Worm (Caenorhabditis elegans) whole organism, L4 larva: Measurements from ENCODE around the gene acs-6.
A peak's percentile ranks its signal among the peaks of the same experiment; 100 is the strongest.

Experiments
- F44E2.7 ChIP-seq: fragments of 200-800 bp; sonication (Bioruptor generic); IDR thresholded peaks from 2 replicates; pipeline ENCODE4 v2.1.2; 2022; ENCODE audit warnings: missing genetic modification characterization, missing compliant biosample characterization
- F49E8.2 ChIP-seq: sonication (generic microtip); optimal IDR thresholded peaks from 2 replicates; lab custom pipeline; 2016; ENCODE audit warnings: missing compliant biosample characterization, mild to moderate bottlenecking, missing genetic modification characterization, borderline replicate concordance
- T26A8.4 ChIP-seq: fragments of 200-800 bp; sonication (Bioruptor generic); IDR thresholded peaks from 2 replicates; pipeline ENCODE4 v1.3.6; 2022; ENCODE audit warnings: missing genetic modification characterization, missing compliant biosample characterization
- aha-1 ChIP-seq: fragments of 150-350 bp; peaks from one replicate; lab custom pipeline; 2014; ENCODE audit warnings: missing biosample characterization, missing genetic modification characterization
- aly-2 ChIP-seq: sonication (generic microtip); optimal IDR thresholded peaks from 2 replicates; lab custom pipeline; 2018; ENCODE audit warnings: missing biosample characterization, missing genetic modification characterization
- arid-1 ChIP-seq: fragments of 200-800 bp; sonication (Bioruptor generic); conservative IDR thresholded peaks from 2 replicates; pipeline ENCODE4 v1.3.6; 2022; ENCODE audit warnings: missing genetic modification reagents, missing genetic modification characterization, missing compliant biosample characterization
- ces-1 ChIP-seq: fragments of 150-350 bp; sonication (generic microtip); optimal IDR thresholded peaks from 4 replicates; lab custom pipeline; 2014; ENCODE audit warnings: missing biosample characterization, missing genetic modification reagents, missing genetic modification characterization
- cey-2 ChIP-seq: sonication (generic microtip); optimal IDR thresholded peaks from 3 replicates; lab custom pipeline; 2017; ENCODE audit warnings: missing genetic modification characterization, mild to moderate bottlenecking, missing compliant biosample characterization, antibody characterized with exemption, borderline replicate concordance; ENCODE audit not compliant: insufficient read depth
- daf-16 ChIP-seq, 3 experiments: sonication (generic microtip); optimal IDR thresholded peaks; 2 replicates each; lab custom pipeline; 2016 to 2017; ENCODE audit warnings: missing genetic modification characterization in 3 of 3, missing genetic modification reagents in 3 of 3, mild to moderate bottlenecking in 2 of 3, missing compliant biosample characterization in 2 of 3, missing biosample characterization in 1 of 3, moderate library complexity in 1 of 3
- dmd-6 ChIP-seq: fragments of 200-800 bp; sonication (Bioruptor generic); IDR thresholded peaks from 2 replicates; pipeline ENCODE4 v1.3.6; 2022; ENCODE audit warnings: missing genetic modification reagents, missing genetic modification characterization, missing compliant biosample characterization
- dmd-8 ChIP-seq: fragments of 200-800 bp; sonication (Bioruptor generic); IDR thresholded peaks from 2 replicates; pipeline ENCODE4 v1.3.6; 2022; ENCODE audit warnings: missing genetic modification characterization, missing compliant biosample characterization
- dve-1 ChIP-seq: sonication (generic microtip); optimal IDR thresholded peaks from 2 replicates; lab custom pipeline; 2017; ENCODE audit warnings: antibody characterized with exemption, mild to moderate bottlenecking, missing genetic modification characterization, missing compliant biosample characterization; ENCODE audit not compliant: insufficient read depth
- egl-43 ChIP-seq: fragments of 200-800 bp; sonication (Bioruptor generic); IDR thresholded peaks from 2 replicates; pipeline ENCODE4 v1.3.6; 2022; ENCODE audit warnings: missing genetic modification reagents, missing genetic modification characterization, missing compliant biosample characterization
- gei-8 ChIP-seq: fragments of 200-800 bp; sonication (Bioruptor generic); optimal IDR thresholded peaks from 2 replicates; lab custom pipeline; 2018; ENCODE audit warnings: mild to moderate bottlenecking, missing genetic modification characterization, missing compliant biosample characterization
- hlh-30 ChIP-seq: sonication (generic microtip); optimal IDR thresholded peaks from 2 replicates; lab custom pipeline; 2017; ENCODE audit warnings: antibody characterized with exemption, mild to moderate bottlenecking, missing genetic modification characterization, missing compliant biosample characterization; ENCODE audit not compliant: insufficient read depth
- hmg-1.1 ChIP-seq: fragments of 200-800 bp; sonication (Bioruptor generic); IDR thresholded peaks from 2 replicates; pipeline ENCODE4 v1.3.6; 2022; ENCODE audit warnings: missing genetic modification reagents, missing genetic modification characterization, missing compliant biosample characterization
- lim-7 ChIP-seq: fragments of 200-800 bp; sonication (Bioruptor generic); IDR thresholded peaks from 2 replicates; pipeline ENCODE4 v1.3.6; 2022; ENCODE audit warnings: missing genetic modification characterization, missing compliant biosample characterization
- lin-1 ChIP-seq: fragments of 200-800 bp; sonication (Bioruptor generic); IDR thresholded peaks from 2 replicates; pipeline ENCODE4 v1.3.6; 2022; ENCODE audit warnings: missing genetic modification reagents, missing genetic modification characterization, missing compliant biosample characterization
- lin-15B ChIP-seq: fragments of 150-350 bp; sonication (generic microtip); optimal IDR thresholded peaks from 3 replicates; lab custom pipeline; 2014; ENCODE audit warnings: missing biosample characterization, missing genetic modification characterization
- lin-29 ChIP-seq: fragments of 200-800 bp; sonication (Bioruptor generic); IDR thresholded peaks from 2 replicates; pipeline ENCODE4 v1.3.6; 2022; ENCODE audit warnings: missing genetic modification reagents, missing genetic modification characterization, missing compliant biosample characterization
- lin-38 ChIP-seq: fragments of 200-800 bp; sonication (Bioruptor generic); IDR thresholded peaks from 2 replicates; pipeline ENCODE4 v1.3.6; 2022; ENCODE audit warnings: missing genetic modification reagents, missing genetic modification characterization, missing compliant biosample characterization
- lsy-2 ChIP-seq, 2 experiments: fragments of 150-350 bp in 1 of 2; sonication (generic microtip) in 1 of 2; optimal IDR thresholded peaks; 2 replicates each; lab custom pipeline; 2014 to 2017; ENCODE audit warnings: missing biosample characterization in 2 of 2, missing genetic modification characterization in 2 of 2
- madf-5 ChIP-seq, 2 experiments: fragments of 200-800 bp; sonication (Bioruptor generic); IDR thresholded peaks; 2 replicates each; pipeline ENCODE4 v1.3.6; 2022; ENCODE audit warnings: missing compliant biosample characterization in 2 of 2, missing genetic modification characterization in 2 of 2
- mdl-1 ChIP-seq, 2 experiments: fragments of 150-350 bp in 1 of 2; sonication (generic microtip) in 1 of 2; optimal IDR thresholded peaks; 2 replicates each; lab custom pipeline; 2014 to 2017; ENCODE audit warnings: missing biosample characterization in 2 of 2, missing genetic modification characterization in 2 of 2
- mep-1 ChIP-seq: fragments of 150-350 bp; sonication (generic microtip); optimal IDR thresholded peaks from 3 replicates; lab custom pipeline; 2014; ENCODE audit warnings: missing biosample characterization, missing genetic modification characterization
- nhr-11 ChIP-seq: fragments of 150-350 bp; optimal IDR thresholded peaks from 2 replicates; lab custom pipeline; 2014; ENCODE audit warnings: missing biosample characterization, missing genetic modification characterization
- nhr-25 ChIP-seq: sonication (generic microtip); optimal IDR thresholded peaks from 2 replicates; lab custom pipeline; 2017; ENCODE audit warnings: missing genetic modification characterization, mild to moderate bottlenecking, missing compliant biosample characterization, antibody characterized with exemption, moderate library complexity, borderline replicate concordance; ENCODE audit not compliant: insufficient read depth
- nhr-28 ChIP-seq: fragments of 150-350 bp; optimal IDR thresholded peaks from 2 replicates; lab custom pipeline; 2014; ENCODE audit warnings: missing biosample characterization, missing genetic modification characterization
- nhr-42 ChIP-seq: fragments of 200-800 bp; sonication (Bioruptor generic); IDR thresholded peaks from 2 replicates; pipeline ENCODE4 v1.3.6; 2022; ENCODE audit warnings: missing genetic modification characterization, missing compliant biosample characterization
- php-3 ChIP-seq: fragments of 200-800 bp; sonication (Bioruptor generic); IDR thresholded peaks from 2 replicates; pipeline ENCODE4 v1.3.6; 2022; ENCODE audit warnings: missing genetic modification reagents, missing genetic modification characterization, missing compliant biosample characterization
- pqm-1 ChIP-seq: sonication (generic microtip); optimal IDR thresholded peaks from 2 replicates; lab custom pipeline; 2017; ENCODE audit warnings: missing biosample characterization, missing genetic modification characterization
- rbr-2 ChIP-seq: sonication (generic microtip); optimal IDR thresholded peaks from 2 replicates; lab custom pipeline; 2016; ENCODE audit warnings: missing genotype, missing genetic modification characterization, missing compliant biosample characterization
- sdz-12 ChIP-seq: fragments of 200-800 bp; sonication (Bioruptor generic); optimal IDR thresholded peaks from 2 replicates; lab custom pipeline; 2018; ENCODE audit warnings: mild to moderate bottlenecking, missing genetic modification characterization, missing compliant biosample characterization
- set-16 ChIP-seq: fragments of 200-800 bp; sonication (Bioruptor generic); IDR thresholded peaks from 2 replicates; pipeline ENCODE4 v1.3.6; 2022; ENCODE audit warnings: missing genetic modification reagents, missing genetic modification characterization, missing compliant biosample characterization
- spr-3 ChIP-seq: fragments of 200-800 bp; sonication (Bioruptor generic); optimal IDR thresholded peaks from 2 replicates; lab custom pipeline; 2018; ENCODE audit warnings: mild to moderate bottlenecking, missing genetic modification characterization, missing compliant biosample characterization
- unc-62 ChIP-seq, 3 experiments: fragments of 150-350 bp in 1 of 3; sonication (generic microtip); optimal IDR thresholded peaks in 2 of 3; peaks in 1 of 3; 1 replicate in 1 of 3; 2 replicates in 2 of 3; lab custom pipeline; 2014 to 2017; ENCODE audit warnings: missing biosample characterization in 3 of 3, missing genetic modification characterization in 3 of 3, missing genetic modification reagents in 3 of 3, missing genotype in 1 of 3
- zfp-3 ChIP-seq: fragments of 200-800 bp; sonication (Bioruptor generic); conservative IDR thresholded peaks from 2 replicates; pipeline ENCODE4 v1.3.6; 2022; ENCODE audit warnings: missing genetic modification reagents, missing genetic modification characterization, missing compliant biosample characterization

acs-6 gene

ce11 chrII:7042090-7042489, 19.7 kb upstream of the acs-6 start (continued):
- TF ChIP-seq nhr-42 (peak; percentile 58; the same call in 1 of the 2 replicates), dmd-8 (GFP tag; lab: Robert Waterston, UW) (peak; percentile 96), dmd-6 (GFP tag; lab: Robert Waterston, UW) (peak; percentile 29; the same call in 1 of the 2 replicates), hmg-1.1 (GFP tag; lab: Robert Waterston, UW) (peak; percentile 48; the same call in 1 of the 2 replicates), lin-1 (GFP tag; lab: Robert Waterston, UW) (peak; percentile 58; the same call in 1 of the 2 replicates)

ce11 chrII:7049470-7049869, 12.4 kb upstream of the acs-6 start:
- TF ChIP-seq spr-3 = no peak
- TF ChIP-seq aha-1 (tag; lab: Kevin White, UChicago) = no peak
- no peak for TF ChIP-seq mep-1 (tag; lab: Kevin White, UChicago)
- TF ChIP-seq gei-8 (GFP tag; lab: Kevin White, UChicago) = no peak
- no peak for TF ChIP-seq madf-5 (GFP tag; IDR thresholded peaks at IDR 0.05; lab: Robert Waterston, UW)
- no peak for TF ChIP-seq dmd-8 (GFP tag; lab: Robert Waterston, UW)
- no peak for TF ChIP-seq sdz-12 (GFP tag; lab: Kevin White, UChicago)
- TF ChIP-seq lim-7 (GFP tag; lab: Robert Waterston, UW) = 0 out of 2 replicates have a peak, but pooled peaks have one; percentile 10
- TF ChIP-seq lin-1 (GFP tag; lab: Robert Waterston, UW) = no peak
- TF ChIP-seq nhr-28 (tag; lab: Kevin White, UChicago) = no peak
- peak in 1 of 2 experiments; percentile 19 for TF ChIP-seq unc-62 (GFP tag; optimal IDR thresholded peaks at IDR 0.05 in 1 of 2; lab: Kevin White, UChicago)
- no peak for TF ChIP-seq unc-62 (tag; optimal IDR thresholded peaks at IDR 0.05; lab: Kevin White, UChicago)
- TF ChIP-seq T26A8.4 (GFP tag; lab: Robert Waterston, UW) = no peak
- TF ChIP-seq hlh-30 (tag; lab: Kevin White, UChicago) = no peak
- TF ChIP-seq lsy-2 (tag; optimal IDR thresholded peaks at IDR 0.05; lab: Kevin White, UChicago) = no peak
- TF ChIP-seq lin-15B (tag; lab: Kevin White, UChicago) = no peak
- no peak for TF ChIP-seq nhr-25
- TF ChIP-seq zfp-3 (GFP tag; lab: Robert Waterston, UW) = no peak
- TF ChIP-seq nhr-11 (tag; lab: Kevin White, UChicago) = no peak
- no peak for TF ChIP-seq daf-16 (GFP tag; optimal IDR thresholded peaks at IDR 0.05; lab: Kevin White, UChicago)
- no peak for TF ChIP-seq daf-16 (tag; optimal IDR thresholded peaks at IDR 0.05; lab: Kevin White, UChicago)
- TF ChIP-seq php-3 (GFP tag; lab: Robert Waterston, UW) = no peak
- no peak for TF ChIP-seq mdl-1 (tag; optimal IDR thresholded peaks at IDR 0.05; lab: Kevin White, UChicago)
- TF ChIP-seq set-16 (GFP tag; lab: Robert Waterston, UW) = peak; percentile 78
- no peak for TF ChIP-seq cey-2
- TF ChIP-seq hmg-1.1 (GFP tag; lab: Robert Waterston, UW) = no peak
- peak; percentile 35; the same call in 1 of the 2 replicates for TF ChIP-seq lin-38 (GFP tag; lab: Robert Waterston, UW)
- no peak for TF ChIP-seq F49E8.2 (tag; lab: Kevin White, UChicago)
- no peak for TF ChIP-seq aly-2 (tag; lab: Kevin White, UChicago)
- no peak for TF ChIP-seq lin-29 (GFP tag; lab: Robert Waterston, UW)
- no peak for TF ChIP-seq nhr-42
- no peak for TF ChIP-seq pqm-1 (tag; lab: Kevin White, UChicago)
- no peak for TF ChIP-seq arid-1
- no peak for TF ChIP-seq rbr-2 (tag; lab: Kevin White, UChicago)
- TF ChIP-seq ces-1 (GFP tag; lab: Kevin White, UChicago) = no peak
- no peak for TF ChIP-seq dve-1 (tag; lab: Kevin White, UChicago)
- no peak for TF ChIP-seq F44E2.7 (GFP tag; lab: Robert Waterston, UW)
- peak; percentile 72 for TF ChIP-seq egl-43 (GFP tag; lab: Robert Waterston, UW)
